Worm (Caenorhabditis elegans): ENCODE data around the gene dnj-18.

DNA sequence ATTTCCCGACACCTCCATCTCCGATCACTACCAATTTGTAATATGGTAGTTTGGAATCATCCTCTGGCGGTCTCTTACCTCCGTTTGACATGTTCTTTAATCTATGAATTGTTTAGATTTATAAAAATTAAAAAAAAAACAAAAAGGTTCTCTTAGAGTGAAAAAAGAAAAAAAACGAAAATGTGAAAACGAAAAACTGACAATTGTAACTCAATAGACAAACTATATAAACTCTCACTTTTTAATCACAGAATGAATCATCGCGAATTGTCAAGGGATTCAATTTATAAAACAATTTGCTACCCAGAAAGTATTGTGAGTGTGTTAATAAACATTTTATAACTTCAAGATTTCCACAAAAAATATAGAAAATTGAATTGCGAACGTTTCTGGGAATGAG lies 42.1 kb downstream of the dnj-18 start, which contains the start of gene ras-2:
- TF ChIP-seq dox-1 (GFP tag; IDR thresholded peaks at IDR 0.05) (no peak), efl-1 (GFP tag; optimal IDR thresholded peaks at IDR 0.05) (no peak), ceh-100 (GFP tag; IDR thresholded peaks at IDR 0.05) (no peak), repo-1 (tag; optimal IDR thresholded peaks at IDR 0.05) (no peak), xnd-1 (tag; optimal IDR thresholded peaks at IDR 0.05) (no peak), unc-62 (GFP tag; optimal IDR thresholded peaks at IDR 0.05) (no peak), somi-1 (GFP tag; optimal IDR thresholded peaks at IDR 0.05) (no peak), unc-130 (GFP tag; optimal IDR thresholded peaks at IDR 0.05) (no peak), ceh-79 (tag; optimal IDR thresholded peaks at IDR 0.05) (no peak), nfya-1 (tag; optimal IDR thresholded peaks at IDR 0.05; ENCODE audit: borderline replicate concordance, insufficient read depth) (no peak), F22D6.2 (tag; optimal IDR thresholded peaks at IDR 0.05) (no peak), ztf-3 (GFP tag; optimal IDR thresholded peaks at IDR 0.05) (no peak)

All from whole organism, young adult.